Comparison of ENCODE assay signal across 3 worm cellular contexts in genomic region chrIII:7973201-7973767, ce11.
A peak's percentile ranks its signal among the peaks of the same experiment; 100 is the strongest.
TF ChIP-seq lines count a peak whose summit lies in the region.

TSS of gene eef-1B.1 (minus strand) at chrIII:7973386.
TSS of gene aco-2 (plus strand) at chrIII:7973717.

TF ChIP-seq in whole organism, L1 larva, 84 proteins besides CTCF, POLR2A, EP300 and RAD21 (continued from another document and continues in another):
- TF ChIP-seq lin-14 (GFP tag; optimal IDR thresholded peaks at IDR 0.05; lab: Kevin White, UChicago): peak; percentile 95
- TF ChIP-seq nhr-28 (tag; optimal IDR thresholded peaks at IDR 0.05; lab: Kevin White, UChicago): no peak
- peak; percentile 89 for TF ChIP-seq ztf-4 (tag; optimal IDR thresholded peaks at IDR 0.05; lab: Kevin White, UChicago)
- TF ChIP-seq zip-4 (GFP tag; optimal IDR thresholded peaks at IDR 0.05; lab: Kevin White, UChicago): peak; percentile 83
- peak; percentile 69 for TF ChIP-seq lin-39 (tag; optimal IDR thresholded peaks at IDR 0.05; lab: Kevin White, UChicago)
- peak; percentile 96 for TF ChIP-seq nhr-71 (tag; optimal IDR thresholded peaks at IDR 0.05; lab: Kevin White, UChicago)
- TF ChIP-seq ceh-8 (GFP tag; optimal IDR thresholded peaks at IDR 0.05; lab: Kevin White, UChicago): peak; percentile 64
- TF ChIP-seq fkh-10 (GFP tag; optimal IDR thresholded peaks at IDR 0.05; lab: Kevin White, UChicago): peak; percentile 43
- no peak for TF ChIP-seq ceh-63 (GFP tag; optimal IDR thresholded peaks at IDR 0.05; lab: Kevin White, UChicago)
- TF ChIP-seq swsn-7 (tag; optimal IDR thresholded peaks at IDR 0.05; lab: Kevin White, UChicago): peak; percentile 95
- peak; percentile 98 for TF ChIP-seq unc-130 (tag; optimal IDR thresholded peaks at IDR 0.05; lab: Kevin White, UChicago)
- TF ChIP-seq dpl-1 (GFP tag; optimal IDR thresholded peaks at IDR 0.05; lab: Kevin White, UChicago): peak; percentile 87 to 90 (median 88)
- TF ChIP-seq xbp-1 (tag; optimal IDR thresholded peaks at IDR 0.05; lab: Kevin White, UChicago): peak; percentile 92
- TF ChIP-seq fkh-8 (tag; optimal IDR thresholded peaks at IDR 0.05; lab: Kevin White, UChicago): peak; percentile 89
- no peak for TF ChIP-seq nhr-76 (tag; optimal IDR thresholded peaks at IDR 0.05; lab: Kevin White, UChicago)
- peak in 1 of 2 experiments; percentile 93 for TF ChIP-seq mdl-1 (tag; optimal IDR thresholded peaks at IDR 0.05; lab: Kevin White, UChicago)
- no peak for TF ChIP-seq unc-30 (tag; optimal IDR thresholded peaks at IDR 0.05; lab: Kevin White, UChicago)
- TF ChIP-seq pag-3 (tag; optimal IDR thresholded peaks at IDR 0.05; lab: Kevin White, UChicago; ENCODE audit: borderline replicate concordance, insufficient read depth): no peak
- TF ChIP-seq nhr-237 (tag; optimal IDR thresholded peaks at IDR 0.05; lab: Kevin White, UChicago): peak; percentile 39
- TF ChIP-seq ceh-90 (tag; optimal IDR thresholded peaks at IDR 0.05; lab: Kevin White, UChicago): no peak
- no peak for TF ChIP-seq hlh-4 (tag; optimal IDR thresholded peaks at IDR 0.05; lab: Kevin White, UChicago)
- no peak for TF ChIP-seq unc-98 (GFP tag; IDR thresholded peaks at IDR 0.05; lab: Robert Waterston, UW)
- no peak for TF ChIP-seq sptf-1 (tag; optimal IDR thresholded peaks at IDR 0.05; lab: Kevin White, UChicago)
- no peak for TF ChIP-seq tlp-1 (tag; optimal IDR thresholded peaks at IDR 0.05; lab: Kevin White, UChicago)
- TF ChIP-seq ceh-82 (tag; optimal IDR thresholded peaks at IDR 0.05; lab: Kevin White, UChicago): peak; percentile 88 to 95 (median 91)
- peak; percentile 53 for TF ChIP-seq ama-1 (optimal IDR thresholded peaks at IDR 0.05; lab: Kevin White, UChicago)
- TF ChIP-seq unc-86 (tag; optimal IDR thresholded peaks at IDR 0.05; lab: Kevin White, UChicago): peak; percentile 90
- TF ChIP-seq aha-1 (tag; optimal IDR thresholded peaks at IDR 0.05; lab: Kevin White, UChicago): peak; percentile 62
- TF ChIP-seq irx-1 (tag; optimal IDR thresholded peaks at IDR 0.05; lab: Kevin White, UChicago): peak; percentile 78
- no peak for TF ChIP-seq efl-3 (GFP tag; optimal IDR thresholded peaks at IDR 0.05; lab: Kevin White, UChicago)
- TF ChIP-seq lsy-2 (tag; optimal IDR thresholded peaks at IDR 0.05; lab: Kevin White, UChicago): peak; percentile 94 to 96
- TF ChIP-seq zag-1 (tag; optimal IDR thresholded peaks at IDR 0.05; lab: Kevin White, UChicago): peak; percentile 2
- peak; percentile 38 for TF ChIP-seq aly-2 (tag; optimal IDR thresholded peaks at IDR 0.05; lab: Kevin White, UChicago)
- TF ChIP-seq blmp-1 (tag; optimal IDR thresholded peaks at IDR 0.05; lab: Kevin White, UChicago): peak; percentile 95
- TF ChIP-seq rnt-1 (tag; optimal IDR thresholded peaks at IDR 0.05; lab: Kevin White, UChicago): peak; percentile 95
- TF ChIP-seq ets-5 (GFP tag; IDR thresholded peaks at IDR 0.05; lab: Robert Waterston, UW): no peak
- peak; percentile 33 for TF ChIP-seq vab-15 (tag; optimal IDR thresholded peaks at IDR 0.05; lab: Kevin White, UChicago)
- peak; percentile 89 for TF ChIP-seq jun-1 (tag; optimal IDR thresholded peaks at IDR 0.05; lab: Kevin White, UChicago)
- peak; percentile 90 for TF ChIP-seq skn-1 (tag; optimal IDR thresholded peaks at IDR 0.05; lab: Kevin White, UChicago)
- TF ChIP-seq tbx-2 (tag; optimal IDR thresholded peaks at IDR 0.05; lab: Kevin White, UChicago): peak; percentile 95
- TF ChIP-seq snpc-4 (tag; optimal IDR thresholded peaks at IDR 0.05; lab: Kevin White, UChicago): peak; percentile 85
- TF ChIP-seq C34B4.2 (tag; optimal IDR thresholded peaks at IDR 0.05; lab: Kevin White, UChicago): no peak
- TF ChIP-seq nhr-20 (tag; optimal IDR thresholded peaks at IDR 0.05; lab: Kevin White, UChicago): peak; percentile 97
- peak; percentile 98 for TF ChIP-seq dsc-1 (tag; optimal IDR thresholded peaks at IDR 0.05; lab: Kevin White, UChicago)
- peak; percentile 97 for TF ChIP-seq nhr-85 (tag; lab: Kevin White, UChicago)

TF ChIP-seq in whole organism, L3 larva, 47 proteins besides CTCF, POLR2A, EP300 and RAD21 (continued from another document):
- TF ChIP-seq lin-39 (tag; optimal IDR thresholded peaks at IDR 0.05; lab: Kevin White, UChicago) (peak; percentile 97), nhr-67 (tag; optimal IDR thresholded peaks at IDR 0.05; lab: Kevin White, UChicago) (no peak), elt-2 (tag; optimal IDR thresholded peaks at IDR 0.05; lab: Kevin White, UChicago) (peak; percentile 78), tbx-2 (tag; optimal IDR thresholded peaks at IDR 0.05; lab: Kevin White, UChicago) (peak; percentile 72), daf-12 (tag; optimal IDR thresholded peaks at IDR 0.05; lab: Kevin White, UChicago) (no peak), ceh-16 (tag; optimal IDR thresholded peaks at IDR 0.05; lab: Kevin White, UChicago) (no peak), mdl-1 (tag; optimal IDR thresholded peaks at IDR 0.05; lab: Kevin White, UChicago) (peak; percentile 45), ceh-9 (tag; optimal IDR thresholded peaks at IDR 0.05; lab: Kevin White, UChicago) (no peak), nhr-11 (tag; optimal IDR thresholded peaks at IDR 0.05; lab: Kevin White, UChicago) (peak; percentile 36), pqm-1 (tag; optimal IDR thresholded peaks at IDR 0.05; lab: Kevin White, UChicago) (peak; percentile 82), sea-2 (GFP tag; optimal IDR thresholded peaks at IDR 0.05; lab: Kevin White, UChicago) (no peak), nhr-43 (tag; optimal IDR thresholded peaks at IDR 0.05; lab: Kevin White, UChicago; ENCODE audit: poor library complexity, severe bottlenecking) (peak; percentile 89), ama-1 (optimal IDR thresholded peaks at IDR 0.05; lab: Kevin White, UChicago) (peak; percentile 86), elt-3 (tag; optimal IDR thresholded peaks at IDR 0.05; lab: Kevin White, UChicago) (no peak), lsy-12 (tag; optimal IDR thresholded peaks at IDR 0.05; lab: Kevin White, UChicago) (peak; percentile 91), nhr-25 (tag; optimal IDR thresholded peaks at IDR 0.05; lab: Kevin White, UChicago) (peak; percentile 97), nhr-12 (tag; optimal IDR thresholded peaks at IDR 0.05; lab: Kevin White, UChicago) (no peak), jun-1 (tag; optimal IDR thresholded peaks at IDR 0.05; lab: Kevin White, UChicago) (peak; percentile 89), aly-2 (tag; optimal IDR thresholded peaks at IDR 0.05; lab: Kevin White, UChicago) (peak; percentile 37), fkh-2 (tag; optimal IDR thresholded peaks at IDR 0.05; lab: Kevin White, UChicago) (no peak), skn-1 (tag; optimal IDR thresholded peaks at IDR 0.05; lab: Kevin White, UChicago) (peak; percentile 85), pha-4 (tag; optimal IDR thresholded peaks at IDR 0.05; lab: Kevin White, UChicago) (peak; percentile 96), fkh-10 (GFP tag; optimal IDR thresholded peaks at IDR 0.05; lab: Kevin White, UChicago) (peak; percentile 54), hmg-11 (tag; optimal IDR thresholded peaks at IDR 0.05; lab: Kevin White, UChicago) (peak; percentile 92), nfya-1 (tag; optimal IDR thresholded peaks at IDR 0.05; lab: Kevin White, UChicago; ENCODE audit: insufficient read depth) (peak; percentile 92), nhr-23 (tag; optimal IDR thresholded peaks at IDR 0.05; lab: Kevin White, UChicago) (peak; percentile 98), lin-15B (tag; optimal IDR thresholded peaks at IDR 0.05; lab: Kevin White, UChicago) (peak; percentile 95)

TF ChIP-seq in whole organism, young adult, 124 proteins besides CTCF, POLR2A, EP300 and RAD21 (continued from another document and continues in another):
- TF ChIP-seq aptf-3 (GFP tag; IDR thresholded peaks at IDR 0.05; lab: Robert Waterston, UW) (no peak), hlh-12 (tag; optimal IDR thresholded peaks at IDR 0.05; lab: Kevin White, UChicago) (no peak), mcd-1 (GFP tag; IDR thresholded peaks at IDR 0.05; lab: Robert Waterston, UW) (peak; percentile 88), hsf-1 (GFP tag; IDR thresholded peaks at IDR 0.05; lab: Robert Waterston, UW) (no peak), F23B12.7 (tag; optimal IDR thresholded peaks at IDR 0.05; lab: Kevin White, UChicago; ENCODE audit: insufficient read depth) (peak; percentile 57), atf-7 (tag; optimal IDR thresholded peaks at IDR 0.05; lab: Kevin White, UChicago) (peak; percentile 36), T07F8.4 (tag; optimal IDR thresholded peaks at IDR 0.05; lab: Kevin White, UChicago) (no peak), F39B2.1 (GFP tag; IDR thresholded peaks at IDR 0.05; lab: Robert Waterston, UW) (no peak), K11D2.4 (GFP tag; IDR thresholded peaks at IDR 0.05; lab: Robert Waterston, UW) (peak; percentile 84), rpc-1 (optimal IDR thresholded peaks at IDR 0.05; lab: Kevin White, UChicago) (no peak), rpc-1 (tag; optimal IDR thresholded peaks at IDR 0.05; lab: Kevin White, UChicago) (no peak), lin-54 (GFP tag; optimal IDR thresholded peaks at IDR 0.05; lab: Kevin White, UChicago) (peak; percentile 86), athp-1 (tag; optimal IDR thresholded peaks at IDR 0.05; lab: Kevin White, UChicago) (peak; percentile 3), nhr-80 (tag; optimal IDR thresholded peaks at IDR 0.05; lab: Kevin White, UChicago) (peak; percentile 94), C17E4.6 (GFP tag; IDR thresholded peaks at IDR 0.05; lab: Robert Waterston, UW) (no peak), him-1 (tag; optimal IDR thresholded peaks at IDR 0.05; lab: Kevin White, UChicago) (no peak), ceh-27 (GFP tag; optimal IDR thresholded peaks at IDR 0.05; lab: Kevin White, UChicago) (peak; percentile 77), B0336.3 (GFP tag; IDR thresholded peaks at IDR 0.05; lab: Robert Waterston, UW) (peak; percentile 70; the same call in 1 of the 2 replicates), die-1 (tag; optimal IDR thresholded peaks at IDR 0.05; lab: Kevin White, UChicago) (no peak), dox-1 (GFP tag; IDR thresholded peaks at IDR 0.05; lab: Robert Waterston, UW) (peak; percentile 88), egl-44 (GFP tag; IDR thresholded peaks at IDR 0.05; lab: Robert Waterston, UW) (peak; percentile 87), sdz-38 (tag; optimal IDR thresholded peaks at IDR 0.05; lab: Kevin White, UChicago) (no peak), ceh-91 (GFP tag; IDR thresholded peaks at IDR 0.05; lab: Robert Waterston, UW) (no peak), B0035.1 (tag; optimal IDR thresholded peaks at IDR 0.05; lab: Kevin White, UChicago) (no peak), ceh-79 (tag; optimal IDR thresholded peaks at IDR 0.05; lab: Kevin White, UChicago) (no peak), madf-3 (GFP tag; IDR thresholded peaks at IDR 0.05; lab: Robert Waterston, UW) (peak; percentile 92), unc-130 (GFP tag; optimal IDR thresholded peaks at IDR 0.05; lab: Kevin White, UChicago) (peak; percentile 33), ztf-6 (GFP tag; IDR thresholded peaks at IDR 0.05; lab: Robert Waterston, UW) (no peak), Y53F4B.3 (GFP tag; IDR thresholded peaks at IDR 0.05; lab: Robert Waterston, UW) (no peak), lin-35 (GFP tag; optimal IDR thresholded peaks at IDR 0.05; lab: Kevin White, UChicago) (peak in 2 of 3 experiments; percentile 3 to 89), sptf-2 (GFP tag; optimal IDR thresholded peaks at IDR 0.05; lab: Kevin White, UChicago) (no peak), lag-1 (GFP tag; IDR thresholded peaks at IDR 0.05; lab: Robert Waterston, UW) (no peak), mxl-1 (tag; optimal IDR thresholded peaks at IDR 0.05; lab: Kevin White, UChicago) (no peak), bed-1 (GFP tag; IDR thresholded peaks at IDR 0.05; lab: Robert Waterston, UW) (no peak), ztf-3 (GFP tag; optimal IDR thresholded peaks at IDR 0.05; lab: Kevin White, UChicago) (no peak), pha-4 (tag; optimal IDR thresholded peaks at IDR 0.05; lab: Kevin White, UChicago) (no peak), tbp1 (GFP tag; optimal IDR thresholded peaks at IDR 0.05; lab: Kevin White, UChicago) (peak; percentile 70), D2030.7 (GFP tag; IDR thresholded peaks at IDR 0.05; lab: Robert Waterston, UW) (peak; percentile 56), ceh-58 (GFP tag; IDR thresholded peaks at IDR 0.05; lab: Robert Waterston, UW) (no peak), zfh-2 (GFP tag; conservative IDR thresholded peaks at IDR 0.05; lab: Robert Waterston, UW) (peak; percentile 89), nfya-1 (tag; optimal IDR thresholded peaks at IDR 0.05; lab: Kevin White, UChicago; ENCODE audit: borderline replicate concordance, insufficient read depth) (no peak), Y67H2A.10 (GFP tag; conservative IDR thresholded peaks at IDR 0.05; lab: Robert Waterston, UW) (no peak), F10E7.11 (tag; optimal IDR thresholded peaks at IDR 0.05; lab: Kevin White, UChicago) (no peak), ztf-18 (tag; optimal IDR thresholded peaks at IDR 0.05; lab: Kevin White, UChicago) (peak; percentile 98), hlh-26 (GFP tag; conservative IDR thresholded peaks at IDR 0.05; lab: Robert Waterston, UW) (no peak), mes-4 (tag; optimal IDR thresholded peaks at IDR 0.05; lab: Kevin White, UChicago) (no peak), pbrm-1 (GFP tag; IDR thresholded peaks at IDR 0.05; lab: Robert Waterston, UW) (peak; percentile 81), F22D6.2 (tag; optimal IDR thresholded peaks at IDR 0.05; lab: Kevin White, UChicago) (no peak), nhr-120 (GFP tag; IDR thresholded peaks at IDR 0.05; lab: Robert Waterston, UW) (no peak), F49E8.2 (tag; optimal IDR thresholded peaks at IDR 0.05; lab: Kevin White, UChicago; ENCODE audit: insufficient read depth) (no peak), lin-26 (GFP tag; IDR thresholded peaks at IDR 0.05; lab: Robert Waterston, UW) (no peak), ccch-3 (GFP tag; optimal IDR thresholded peaks at IDR 0.05; lab: Kevin White, UChicago) (no peak), ekl-4 (GFP tag; IDR thresholded peaks at IDR 0.05; lab: Robert Waterston, UW) (peak; percentile 87), Y53G8AR.9 (GFP tag; conservative IDR thresholded peaks at IDR 0.05; lab: Robert Waterston, UW) (peak; percentile 78), ets-4 (GFP tag; optimal IDR thresholded peaks at IDR 0.05; lab: Kevin White, UChicago) (peak; percentile 63), F55B11.4 (tag; optimal IDR thresholded peaks at IDR 0.05; lab: Kevin White, UChicago; ENCODE audit: borderline replicate concordance, insufficient read depth) (no peak), egl-18 (GFP tag; IDR thresholded peaks at IDR 0.05; lab: Robert Waterston, UW) (no peak), ztf-25 (GFP tag; IDR thresholded peaks at IDR 0.05; lab: Robert Waterston, UW) (no peak), F57C9.4 (tag; optimal IDR thresholded peaks at IDR 0.05; lab: Kevin White, UChicago) (no peak), Y79H2A.3 (GFP tag; conservative IDR thresholded peaks at IDR 0.05; lab: Robert Waterston, UW) (no peak), rcor-1 (GFP tag; IDR thresholded peaks at IDR 0.05; lab: Robert Waterston, UW) (peak; percentile 67), somi-1 (GFP tag; optimal IDR thresholded peaks at IDR 0.05; lab: Kevin White, UChicago) (no peak), dpff-1 (tag; optimal IDR thresholded peaks at IDR 0.05; lab: Kevin White, UChicago) (no peak), tlf-1 (GFP tag; optimal IDR thresholded peaks at IDR 0.05; lab: Kevin White, UChicago) (peak; percentile 78), F33H1.4 (GFP tag; IDR thresholded peaks at IDR 0.05; lab: Robert Waterston, UW) (peak; percentile 89), snpc-1.3 (tag; optimal IDR thresholded peaks at IDR 0.05; lab: Kevin White, UChicago; ENCODE audit: insufficient read depth) (peak; percentile 11), chd-7 (tag; optimal IDR thresholded peaks at IDR 0.05; lab: Kevin White, UChicago) (no peak), nhr-27 (tag; optimal IDR thresholded peaks at IDR 0.05; lab: Kevin White, UChicago) (no peak), lir-1 (GFP tag; conservative IDR thresholded peaks at IDR 0.05; lab: Robert Waterston, UW) (peak; percentile 42; the same call in 1 of the 2 replicates), B0019.2 (GFP tag; conservative IDR thresholded peaks at IDR 0.05; lab: Robert Waterston, UW) (no peak), aptf-2 (GFP tag; conservative IDR thresholded peaks at IDR 0.05; lab: Robert Waterston, UW) (no peak), C06A6.2 (GFP tag; conservative IDR thresholded peaks at IDR 0.05; lab: Robert Waterston, UW) (peak; percentile 64; the same call in 1 of the 2 replicates)
